Fruit fly (Drosophila melanogaster) whole organism, embryonic: ENCODE data around the gene CG15534.

Source experiments
- Bgb ChIP-seq: fragments of 200-800 bp; sonication (Bioruptor generic); IDR thresholded peaks from 2 replicates; pipeline ENCODE4 v1.3.6; 2022; ENCODE audit warnings: missing biosample characterization, missing genetic modification characterization; ENCODE audit not compliant: partially characterized antibody
- CG11085 ChIP-seq: fragments of 200-800 bp; sonication (Bioruptor generic); IDR thresholded peaks from 2 replicates; pipeline ENCODE4 v1.3.6; 2022; ENCODE audit warnings: missing biosample characterization, missing genetic modification characterization
- CG11695 ChIP-seq: fragments of 200-800 bp; sonication (Bioruptor generic); IDR thresholded peaks from 3 replicates; pipeline ENCODE4 v1.3.6; 2022; ENCODE audit warnings: missing biosample characterization, missing genetic modification characterization
- CG13123 ChIP-seq: fragments of 200-800 bp; sonication (Bioruptor generic); optimal IDR thresholded peaks from 2 replicates; lab custom pipeline; 2016; ENCODE audit warnings: missing biosample characterization, missing genetic modification characterization
- CG13624 ChIP-seq: fragments of 200-800 bp; sonication (Bioruptor generic); optimal IDR thresholded peaks from 2 replicates; lab custom pipeline; 2016; ENCODE audit warnings: missing biosample characterization, missing genetic modification characterization
- CG18764 ChIP-seq: fragments of 200-800 bp; sonication (Bioruptor generic); optimal IDR thresholded peaks from 3 replicates; lab custom pipeline; 2016; ENCODE audit warnings: missing biosample characterization, missing genetic modification characterization
- CG30020 ChIP-seq: fragments of 200-800 bp; optimal IDR thresholded peaks from 2 replicates; lab custom pipeline; 2019; ENCODE audit warnings: missing biosample characterization, mild to moderate bottlenecking, missing genetic modification characterization, moderate library complexity
- CG32767 ChIP-seq: fragments of 200-800 bp; sonication (Bioruptor generic); IDR thresholded peaks from 2 replicates; pipeline ENCODE4 v1.3.6; 2022; ENCODE audit warnings: missing biosample characterization, missing genetic modification characterization
- CG33557 ChIP-seq: fragments of 200-800 bp; sonication (Bioruptor generic); optimal IDR thresholded peaks from 2 replicates; lab custom pipeline; 2019; ENCODE audit warnings: missing biosample characterization, mild to moderate bottlenecking, missing genetic modification characterization, moderate library complexity
- CG34224 ChIP-seq: fragments of 200-800 bp; sonication (Bioruptor generic); IDR thresholded peaks from 3 replicates; pipeline ENCODE4 v1.3.6; 2022; ENCODE audit warnings: missing biosample characterization, missing genetic modification characterization; ENCODE audit not compliant: partially characterized antibody
- CG3847 ChIP-seq: fragments of 200-800 bp; sonication (Bioruptor generic); IDR thresholded peaks from 2 replicates; pipeline ENCODE4 v1.3.6; 2022; ENCODE audit warnings: missing biosample characterization, missing genetic modification characterization
- CG6254 ChIP-seq: fragments of 200-800 bp; sonication (Bioruptor generic); optimal IDR thresholded peaks from 3 replicates; lab custom pipeline; 2017; ENCODE audit warnings: mild to moderate bottlenecking, missing biosample characterization, missing genetic modification reagents, missing genetic modification characterization
- CG6683 ChIP-seq: fragments of 200-800 bp; sonication (Bioruptor generic); optimal IDR thresholded peaks from 2 replicates; lab custom pipeline; 2017; ENCODE audit warnings: missing biosample characterization, mild to moderate bottlenecking, missing genetic modification characterization, missing genetic modification reagents
- CG7963 ChIP-seq: fragments of 200-800 bp; sonication (Bioruptor generic); IDR thresholded peaks from 3 replicates; pipeline ENCODE4 v1.3.6; 2022; ENCODE audit warnings: missing biosample characterization, missing genetic modification characterization; ENCODE audit not compliant: partially characterized antibody
- CG8924 ChIP-seq: fragments of 200-800 bp; optimal IDR thresholded peaks from 3 replicates; lab custom pipeline; 2019; ENCODE audit warnings: missing biosample characterization, mild to moderate bottlenecking, missing genetic modification characterization, moderate library complexity
- CkIIα-i1 ChIP-seq: fragments of 200-800 bp; sonication (Bioruptor generic); IDR thresholded peaks from 2 replicates; pipeline ENCODE4 v1.3.6; 2022; ENCODE audit warnings: missing biosample characterization, missing genetic modification characterization
- D19B ChIP-seq: fragments of 200-800 bp; sonication (Bioruptor generic); optimal IDR thresholded peaks from 2 replicates; lab custom pipeline; 2017; ENCODE audit warnings: missing biosample characterization, mild to moderate bottlenecking, missing genetic modification characterization
- HLH4C ChIP-seq: fragments of 200-800 bp; sonication (Bioruptor generic); IDR thresholded peaks from 3 replicates; pipeline ENCODE4 v1.3.6; 2022; ENCODE audit warnings: missing biosample characterization, missing genetic modification characterization; ENCODE audit not compliant: partially characterized antibody
- Hr78 ChIP-seq, 2 experiments: fragments of 200-800 bp in 1 of 2; fragments of >200 bp in 1 of 2; sonication (Bioruptor generic) in 1 of 2; optimal IDR thresholded peaks; 2 replicates each; lab custom pipeline; 2017 to 2019; ENCODE audit warnings: missing biosample characterization in 2 of 2, missing genetic modification characterization in 2 of 2, mild to moderate bottlenecking in 1 of 2, moderate library complexity in 1 of 2
- PHDP ChIP-seq: fragments of 200-800 bp; sonication (Bioruptor generic); optimal IDR thresholded peaks from 3 replicates; lab custom pipeline; 2018; ENCODE audit warnings: missing biosample characterization, mild to moderate bottlenecking, missing genetic modification characterization, moderate library complexity
- Pdp1 ChIP-seq, 2 experiments: fragments of 200-800 bp; sonication (Bioruptor generic); optimal IDR thresholded peaks; 3 replicates each; lab custom pipeline; 2016; ENCODE audit warnings: missing biosample characterization in 2 of 2, missing genetic modification characterization in 2 of 2, mild to moderate bottlenecking in 1 of 2, moderate library complexity in 1 of 2
- Poxn ChIP-seq: fragments of 200-800 bp; sonication (Bioruptor generic); IDR thresholded peaks from 2 replicates; pipeline ENCODE4 v1.3.6; 2022; ENCODE audit warnings: missing biosample characterization, missing genetic modification characterization
- Rx ChIP-seq: fragments of 200-800 bp; sonication (Bioruptor generic); IDR thresholded peaks from 2 replicates; pipeline ENCODE4 v1.3.6; 2022; ENCODE audit warnings: missing biosample characterization, missing genetic modification characterization
- Xbp1 ChIP-seq: fragments of 200-800 bp; sonication (Bioruptor generic); optimal IDR thresholded peaks from 3 replicates; lab custom pipeline; 2016; ENCODE audit warnings: missing biosample characterization, mild to moderate bottlenecking, missing genetic modification characterization
- ab ChIP-seq: fragments of 200-800 bp; sonication (Bioruptor generic); optimal IDR thresholded peaks from 2 replicates; lab custom pipeline; 2016; ENCODE audit warnings: missing biosample characterization, missing genetic modification characterization
- bigmax ChIP-seq: fragments of 200-800 bp; sonication (Bioruptor generic); optimal IDR thresholded peaks from 2 replicates; lab custom pipeline; 2018; ENCODE audit warnings: missing biosample characterization, mild to moderate bottlenecking, missing genetic modification characterization
- cad ChIP-seq: fragments of >200 bp; optimal IDR thresholded peaks from 2 replicates; lab custom pipeline; 2017; ENCODE audit warnings: missing biosample characterization, missing genetic modification characterization
- cato ChIP-seq: fragments of 200-800 bp; sonication (Bioruptor generic); optimal IDR thresholded peaks from 2 replicates; lab custom pipeline; 2016; ENCODE audit warnings: missing biosample characterization, missing genetic modification characterization, borderline replicate concordance
- corto ChIP-seq: fragments of 200-800 bp; sonication (Bioruptor generic); optimal IDR thresholded peaks from 2 replicates; lab custom pipeline; 2016; ENCODE audit warnings: missing biosample characterization, mild to moderate bottlenecking, missing genetic modification characterization, moderate library complexity
- cwo ChIP-seq: fragments of 200-800 bp; sonication (Bioruptor generic); optimal IDR thresholded peaks from 3 replicates; lab custom pipeline; 2017; ENCODE audit warnings: missing biosample characterization, missing genetic modification characterization, mild to moderate bottlenecking, moderate library complexity, missing genetic modification reagents
- dimm ChIP-seq: fragments of 200-800 bp; sonication (Bioruptor generic); IDR thresholded peaks from 2 replicates; pipeline ENCODE4 v1.3.6; 2022; ENCODE audit warnings: missing biosample characterization, missing genetic modification characterization
- disco-r ChIP-seq: fragments of 200-800 bp; sonication (Bioruptor generic); optimal IDR thresholded peaks from 2 replicates; lab custom pipeline; 2016; ENCODE audit warnings: missing biosample characterization, missing genetic modification characterization
- dmrt11E ChIP-seq: fragments of 200-800 bp; sonication (Bioruptor generic); optimal IDR thresholded peaks from 3 replicates; lab custom pipeline; 2018; ENCODE audit warnings: missing biosample characterization, mild to moderate bottlenecking, missing genetic modification characterization, moderate library complexity
- dysf ChIP-seq: fragments of 200-800 bp; sonication (Bioruptor generic); IDR thresholded peaks from 3 replicates; pipeline ENCODE4 v1.3.6; 2022; ENCODE audit warnings: missing biosample characterization, missing genetic modification characterization
- emc ChIP-seq: fragments of 200-800 bp; sonication (Bioruptor generic); optimal IDR thresholded peaks from 2 replicates; lab custom pipeline; 2016; ENCODE audit warnings: missing biosample characterization, missing genetic modification characterization
- en ChIP-seq: fragments of 200-800 bp; sonication (Bioruptor generic); optimal IDR thresholded peaks from 2 replicates; lab custom pipeline; 2016; ENCODE audit warnings: missing biosample characterization, missing genetic modification characterization
- exex ChIP-seq: fragments of 200-800 bp; sonication (Bioruptor generic); optimal IDR thresholded peaks from 4 replicates; lab custom pipeline; 2018; ENCODE audit warnings: missing biosample characterization, mild to moderate bottlenecking, missing genetic modification characterization, moderate library complexity
- fd102C ChIP-seq: fragments of 200-800 bp; sonication (Bioruptor generic); optimal IDR thresholded peaks from 2 replicates; lab custom pipeline; 2018; ENCODE audit warnings: missing biosample characterization, mild to moderate bottlenecking, missing genetic modification characterization, moderate library complexity
- ken ChIP-seq: fragments of 200-800 bp; sonication (Bioruptor generic); IDR thresholded peaks from 3 replicates; pipeline ENCODE4 v1.3.6; 2022; ENCODE audit warnings: missing biosample characterization, missing genetic modification characterization
- mam ChIP-seq: fragments of 200-800 bp; sonication (Bioruptor generic); optimal IDR thresholded peaks from 3 replicates; lab custom pipeline; 2016; ENCODE audit warnings: missing biosample characterization, missing genetic modification characterization
- mirr ChIP-seq: fragments of 200-800 bp; sonication (Bioruptor generic); optimal IDR thresholded peaks from 3 replicates; lab custom pipeline; 2018; ENCODE audit warnings: missing biosample characterization, mild to moderate bottlenecking, missing genetic modification characterization
- pum ChIP-seq: fragments of 200-800 bp; sonication (Bioruptor generic); optimal IDR thresholded peaks from 2 replicates; lab custom pipeline; 2016; ENCODE audit warnings: missing biosample characterization, missing genetic modification characterization
- tio ChIP-seq: fragments of 200-800 bp; sonication (Bioruptor generic); optimal IDR thresholded peaks from 2 replicates; lab custom pipeline; 2017; ENCODE audit warnings: missing biosample characterization, missing genetic modification characterization, inconsistent platforms
- wor ChIP-seq: fragments of 200-800 bp; sonication (Bioruptor generic); IDR thresholded peaks from 2 replicates; pipeline ENCODE4 v1.3.6; 2022; ENCODE audit warnings: missing biosample characterization, missing genetic modification characterization

The CG15534 gene

dm6 chr3R:30450224-30450623 is 18.4 kb downstream of the CG15534 start (continued):
- TF ChIP-seq CG6254 (GFP tag; lab: Kevin White, UChicago) (peak; percentile 82), Poxn (GFP tag; lab: Robert Waterston, UW) (peak; percentile 47; the same call in 1 of the 2 replicates), CG30020 (tag; lab: Kevin White, UChicago) (no peak), dysf (peak; percentile 45; the same call in 1 of the 3 replicates), cad (no peak), ken (GFP tag; lab: Robert Waterston, UW) (0 out of 3 replicates have a peak, but pooled peaks have one; percentile 43), CG7963 (GFP tag; lab: Robert Waterston, UW) (no peak), ab (GFP tag; lab: Kevin White, UChicago) (no peak), CG32767 (GFP tag; lab: Robert Waterston, UW) (peak; percentile 77), CG6683 (peak; percentile 72), PHDP (peak; percentile 85), wor (peak; percentile 31; the same call in 1 of the 2 replicates), dimm (GFP tag; lab: Robert Waterston, UW) (no peak)
- TF ChIP-seq, all 482 proteins: peak for 335

- TF ChIP-seq D19B (GFP tag; lab: Kevin White, UChicago), result peak; percentile 54
- TF ChIP-seq Pdp1 (GFP tag; optimal IDR thresholded peaks at IDR 0.05; lab: Kevin White, UChicago), result peak in 1 of 2 experiments; percentile 1
- 0 out of 3 replicates have a peak, but pooled peaks have one; percentile 4 for TF ChIP-seq CG11695
- peak; percentile 50; the same call in 1 of the 2 replicates for TF ChIP-seq Bgb (GFP tag; lab: Robert Waterston, UW)
- TF ChIP-seq cato (GFP tag; lab: Kevin White, UChicago), result no peak
- TF ChIP-seq Rx (GFP tag; lab: Robert Waterston, UW), result 0 out of 2 replicates have a peak, but pooled peaks have one; percentile 6
- peak; percentile 51; the same call in 2 of the 3 replicates for TF ChIP-seq HLH4C (GFP tag; lab: Robert Waterston, UW)
- no peak for TF ChIP-seq corto (GFP tag; lab: Kevin White, UChicago)
Measured at dm6 chr3R:30450690-30451343, 19.0 kb downstream of the CG15534 start.

DNA sequence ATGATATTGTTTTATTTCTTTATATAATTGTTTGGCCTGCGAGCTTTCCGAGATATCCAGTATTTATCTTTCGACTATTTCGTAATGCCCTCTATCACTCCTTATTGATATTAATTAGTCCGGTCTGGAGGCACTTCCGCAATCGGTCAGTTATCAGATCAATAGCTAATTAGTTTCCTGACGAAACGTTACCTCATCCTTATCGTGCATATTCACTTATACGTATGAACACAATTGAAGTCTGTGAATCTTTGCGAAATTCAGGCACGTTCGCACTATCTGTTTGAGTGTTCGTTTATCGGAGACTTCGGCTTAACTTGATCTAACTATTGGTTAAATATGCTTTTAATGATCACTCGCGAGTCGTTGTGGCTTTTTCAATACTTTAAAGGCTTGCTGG is 21.4 kb downstream of the CG15534 start:
- TF ChIP-seq exex (tag; lab: Kevin White, UChicago), result peak; percentile 74
- TF ChIP-seq CG8924 (tag; lab: Kevin White, UChicago), result no peak
- peak in 1 of 2 experiments; percentile 60 for TF ChIP-seq Pdp1 (GFP tag; optimal IDR thresholded peaks at IDR 0.05; lab: Kevin White, UChicago)
- TF ChIP-seq mirr (GFP tag; lab: Kevin White, UChicago), result peak; percentile 55

DNA sequence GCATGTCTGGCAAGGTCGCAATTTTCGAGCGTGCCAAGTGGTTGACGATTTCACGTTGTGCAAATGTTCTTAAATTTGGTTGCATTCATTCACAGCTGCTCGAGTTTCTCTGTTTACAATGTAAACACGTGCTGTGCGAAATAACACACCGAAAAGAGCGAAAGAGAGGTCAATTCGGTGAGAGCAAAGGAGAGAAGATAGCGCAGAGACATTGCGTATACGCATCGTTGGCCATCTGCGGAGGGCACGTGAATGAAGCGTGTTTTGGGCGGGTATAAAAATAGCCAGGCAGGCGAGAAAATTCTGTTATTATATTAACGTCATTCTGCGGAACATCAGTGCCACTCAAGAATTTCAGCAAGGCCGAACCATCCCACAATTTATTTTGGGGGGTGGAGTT is 22.6 kb downstream of the CG15534 start:
- no peak for TF ChIP-seq CG11085
- TF ChIP-seq Xbp1 (GFP tag; lab: Kevin White, UChicago), result no peak
- TF ChIP-seq CG8924 (tag; lab: Kevin White, UChicago), result no peak
- no peak for TF ChIP-seq dmrt11E (tag; lab: Kevin White, UChicago)
- no peak for TF ChIP-seq pum
- TF ChIP-seq Hr78 (GFP tag; optimal IDR thresholded peaks at IDR 0.05; lab: Kevin White, UChicago), result no peak
- TF ChIP-seq Pdp1 (GFP tag; optimal IDR thresholded peaks at IDR 0.05; lab: Kevin White, UChicago), result peak in 1 of 2 experiments; percentile 1
- TF ChIP-seq tio, result no peak
- no peak for TF ChIP-seq bigmax (GFP tag; lab: Kevin White, UChicago)
- no peak for TF ChIP-seq fd102C (GFP tag; lab: Kevin White, UChicago)
- TF ChIP-seq mam (GFP tag; lab: Kevin White, UChicago), result no peak
- TF ChIP-seq cwo (GFP tag; lab: Kevin White, UChicago), result peak; percentile 94
- no peak for TF ChIP-seq disco-r
- TF ChIP-seq CkIIα-i1 (GFP tag; lab: Robert Waterston, UW), result no peak
- TF ChIP-seq CG13624, result no peak
- no peak for TF ChIP-seq CG18764
- no peak for TF ChIP-seq CG3847 (GFP tag; lab: Robert Waterston, UW)
- no peak for TF ChIP-seq en (GFP tag; lab: Kevin White, UChicago)
- TF ChIP-seq CG13123 (GFP tag; lab: Kevin White, UChicago), result no peak
- 0 out of 3 replicates have a peak, but pooled peaks have one; percentile 15 for TF ChIP-seq CG34224 (GFP tag; lab: Robert Waterston, UW)
- no peak for TF ChIP-seq emc (GFP tag; lab: Kevin White, UChicago)
- no peak for TF ChIP-seq CG33557 (GFP tag; lab: Kevin White, UChicago)
